Worm (Caenorhabditis elegans) whole organism, early embryonic: ENCODE measurements around the gene C54E4.4.
A peak's percentile ranks its signal among the peaks of the same experiment; 100 is the strongest.
"Not testable (repeated sequence)": the region's sequence is repeated elsewhere in the genome, so short reads cannot be mapped to it uniquely, and the experiment has no call there.

Source experiments
- B0310.2 ChIP-seq: sonication (generic microtip); optimal IDR thresholded peaks from 2 replicates; lab custom pipeline; 2016; ENCODE audit warnings: mild to moderate bottlenecking, missing genetic modification characterization, missing compliant biosample characterization
- F13C5.2 ChIP-seq: sonication (generic microtip); optimal IDR thresholded peaks from 2 replicates; lab custom pipeline; 2017; ENCODE audit warnings: mild to moderate bottlenecking, missing genetic modification characterization, inconsistent platforms, missing compliant biosample characterization
- aly-1 ChIP-seq: sonication (generic microtip); optimal IDR thresholded peaks from 2 replicates; lab custom pipeline; 2016; ENCODE audit warnings: missing genetic modification characterization, missing compliant biosample characterization
- ama-1 ChIP-seq: fragments of 150-350 bp; optimal IDR thresholded peaks from 2 replicates; lab custom pipeline; 2014
- ceh-13 ChIP-seq: fragments of 200-800 bp; sonication (Bioruptor generic); optimal IDR thresholded peaks from 2 replicates; lab custom pipeline; 2018; ENCODE audit warnings: mild to moderate bottlenecking, missing genetic modification characterization, missing compliant biosample characterization
- ceh-36 ChIP-seq: sonication (generic microtip); optimal IDR thresholded peaks from 2 replicates; lab custom pipeline; 2016; ENCODE audit warnings: missing genetic modification characterization, inconsistent platforms, missing compliant biosample characterization
- ets-7 ChIP-seq: sonication (generic microtip); optimal IDR thresholded peaks from 2 replicates; lab custom pipeline; 2016; ENCODE audit warnings: missing genotype, missing genetic modification characterization, missing compliant biosample characterization
- flt-1 ChIP-seq: fragments of 200-800 bp; sonication (Bioruptor generic); IDR thresholded peaks from 2 replicates; pipeline ENCODE4 v1.3.6; 2022; ENCODE audit warnings: missing genetic modification characterization, missing compliant biosample characterization
- hmbx-1 ChIP-seq: sonication (generic microtip); optimal IDR thresholded peaks from 2 replicates; lab custom pipeline; 2016; ENCODE audit warnings: mild to moderate bottlenecking, missing genetic modification characterization, missing compliant biosample characterization
- hmg-4 ChIP-seq: fragments of 200-800 bp; sonication (Bioruptor generic); optimal IDR thresholded peaks from 2 replicates; lab custom pipeline; 2018; ENCODE audit warnings: mild to moderate bottlenecking, missing genetic modification characterization, missing compliant biosample characterization
- hnd-1 ChIP-seq: sonication (generic microtip); optimal IDR thresholded peaks from 2 replicates; lab custom pipeline; 2016; ENCODE audit warnings: missing genetic modification characterization, missing compliant biosample characterization
- pes-1 ChIP-seq: fragments of 200-800 bp; sonication (Bioruptor generic); IDR thresholded peaks from 2 replicates; pipeline ENCODE4 v1.3.6; 2022; ENCODE audit warnings: missing genetic modification reagents, missing genetic modification characterization, missing compliant biosample characterization
- scrt-1 ChIP-seq: fragments of 200-800 bp; sonication (Bioruptor generic); IDR thresholded peaks from 2 replicates; pipeline ENCODE4 v1.3.6; 2022; ENCODE audit warnings: missing genetic modification characterization, missing compliant biosample characterization
- sea-1 ChIP-seq: fragments of 200-800 bp; sonication (Bioruptor generic); conservative IDR thresholded peaks from 2 replicates; pipeline ENCODE4 v1.3.6; 2022; ENCODE audit warnings: missing genetic modification characterization, missing compliant biosample characterization
- tbx-11 ChIP-seq: fragments of 200-800 bp; sonication (Bioruptor generic); IDR thresholded peaks from 2 replicates; pipeline ENCODE4 v1.3.6; 2022; ENCODE audit warnings: missing genetic modification characterization, missing compliant biosample characterization
- tbx-37 ChIP-seq: fragments of 200-800 bp; sonication (Bioruptor generic); conservative IDR thresholded peaks from 2 replicates; pipeline ENCODE4 v1.3.6; 2022; ENCODE audit warnings: missing genetic modification reagents, missing genetic modification characterization, missing compliant biosample characterization
- tra-4 ChIP-seq: sonication (generic microtip); optimal IDR thresholded peaks from 2 replicates; lab custom pipeline; 2017; ENCODE audit warnings: missing genetic modification characterization, missing compliant biosample characterization

The C54E4.4 gene

ce11 chrIV:2168514-2168913 is at the start of gene C54E4.4:
TSS of gene C54E4.4 (minus strand) at chrIV:2168614.
- TF ChIP-seq ceh-36 (tag; lab: Kevin White, UChicago) (no peak), F13C5.2 (tag; lab: Kevin White, UChicago) (no peak), hmg-4 (GFP tag; lab: Kevin White, UChicago) (no peak), ama-1 (lab: Kevin White, UChicago) (no peak), ceh-13 (no peak), tbx-37 (GFP tag; lab: Robert Waterston, UW) (no peak), scrt-1 (GFP tag; lab: Robert Waterston, UW) (no peak)

ce11 chrIV:2217260-2217659 is 48.8 kb upstream of the C54E4.4 start:
- no peak for TF ChIP-seq ets-7
- no peak for TF ChIP-seq tbx-37 (GFP tag; lab: Robert Waterston, UW)
- no peak for TF ChIP-seq hnd-1 (tag; lab: Kevin White, UChicago)
- TF ChIP-seq pes-1, result peak; percentile 30; the same call in 1 of the 2 replicates
- TF ChIP-seq F13C5.2 (tag; lab: Kevin White, UChicago), result no peak
- peak; percentile 54 for TF ChIP-seq hmg-4 (GFP tag; lab: Kevin White, UChicago)
- no peak for TF ChIP-seq scrt-1 (GFP tag; lab: Robert Waterston, UW)

ce11 chrIV:2216756-2217155 is 48.3 kb upstream of the C54E4.4 start, which contains the start of gene T04C4.3:
TSS of gene T04C4.3 (minus strand) at chrIV:2216856.
- not testable (repeated sequence) for TF ChIP-seq tra-4 (tag; lab: Kevin White, UChicago); tbx-11 (GFP tag; lab: Robert Waterston, UW); ama-1 (lab: Kevin White, UChicago)

- no peak for TF ChIP-seq hnd-1 (tag; lab: Kevin White, UChicago)
- TF ChIP-seq F13C5.2 (tag; lab: Kevin White, UChicago), result no peak
- no peak for TF ChIP-seq ceh-13
- no peak for TF ChIP-seq ets-7
- TF ChIP-seq ama-1 (lab: Kevin White, UChicago), result no peak
- TF ChIP-seq sea-1, result no peak
- TF ChIP-seq ceh-36 (tag; lab: Kevin White, UChicago), result no peak
- TF ChIP-seq hmg-4 (GFP tag; lab: Kevin White, UChicago), result no peak
- no peak for TF ChIP-seq tbx-37 (GFP tag; lab: Robert Waterston, UW)
- TF ChIP-seq B0310.2, result no peak
- TF ChIP-seq pes-1, result no peak
- no peak for TF ChIP-seq aly-1 (tag; lab: Kevin White, UChicago)
Measured at ce11 chrIV:2198741-2199140, 30.3 kb upstream of the C54E4.4 start, which contains the start of gene Y71G10AR.4. TSS of gene Y71G10AR.4 (plus strand) at chrIV:2199041.

ce11 chrIV:2195598-2195997 is 27.2 kb upstream of the C54E4.4 start:
- TF ChIP-seq ceh-13 (no peak), flt-1 (GFP tag; lab: Robert Waterston, UW) (no peak), tbx-11 (GFP tag; lab: Robert Waterston, UW) (no peak), ceh-36 (tag; lab: Kevin White, UChicago) (no peak), aly-1 (tag; lab: Kevin White, UChicago) (no peak), F13C5.2 (tag; lab: Kevin White, UChicago) (no peak), hmbx-1 (tag; lab: Kevin White, UChicago) (no peak)

- TF ChIP-seq ets-7, result no peak
- TF ChIP-seq F13C5.2 (tag; lab: Kevin White, UChicago), result no peak
- no peak for TF ChIP-seq tra-4 (tag; lab: Kevin White, UChicago)
- TF ChIP-seq hmg-4 (GFP tag; lab: Kevin White, UChicago), result no peak
- TF ChIP-seq hnd-1 (tag; lab: Kevin White, UChicago), result no peak
- TF ChIP-seq ceh-13, result no peak
- TF ChIP-seq ceh-36 (tag; lab: Kevin White, UChicago), result no peak
Measured at ce11 chrIV:2193558-2193957, 25.1 kb upstream of the C54E4.4 start.

ce11 chrIV:2193037-2193436 is 24.6 kb upstream of the C54E4.4 start:
- no peak for TF ChIP-seq aly-1 (tag; lab: Kevin White, UChicago)
- TF ChIP-seq ceh-13, result no peak
- TF ChIP-seq tbx-11 (GFP tag; lab: Robert Waterston, UW), result no peak
- no peak for TF ChIP-seq F13C5.2 (tag; lab: Kevin White, UChicago)
- TF ChIP-seq flt-1 (GFP tag; lab: Robert Waterston, UW), result no peak
- TF ChIP-seq ama-1 (lab: Kevin White, UChicago), result no peak
- TF ChIP-seq hmbx-1 (tag; lab: Kevin White, UChicago), result no peak
- TF ChIP-seq hnd-1 (tag; lab: Kevin White, UChicago), result no peak
- TF ChIP-seq pes-1, result no peak
- no peak for TF ChIP-seq tra-4 (tag; lab: Kevin White, UChicago)
- TF ChIP-seq tbx-37 (GFP tag; lab: Robert Waterston, UW), result no peak
- no peak for TF ChIP-seq hmg-4 (GFP tag; lab: Kevin White, UChicago)
- TF ChIP-seq sea-1, result no peak
- no peak for TF ChIP-seq scrt-1 (GFP tag; lab: Robert Waterston, UW)
- no peak for TF ChIP-seq B0310.2
- no peak for TF ChIP-seq ceh-36 (tag; lab: Kevin White, UChicago)

- TF ChIP-seq F13C5.2 (tag; lab: Kevin White, UChicago) (peak; percentile 64), ceh-36 (tag; lab: Kevin White, UChicago) (no peak)
Measured at ce11 chrIV:2177545-2177944, 9.1 kb upstream of the C54E4.4 start, which contains the start of gene hrpu-2. TSS of gene hrpu-2 (plus strand) at chrIV:2177896.

ce11 chrIV:2175291-2175690 is 6.9 kb upstream of the C54E4.4 start, which contains the start of gene C54E4.1:
TSS of gene C54E4.1 (plus strand) at chrIV:2175591.
- no peak for TF ChIP-seq tbx-11 (GFP tag; lab: Robert Waterston, UW)
- TF ChIP-seq tbx-37 (GFP tag; lab: Robert Waterston, UW), result no peak
- TF ChIP-seq B0310.2, result no peak
- TF ChIP-seq flt-1 (GFP tag; lab: Robert Waterston, UW), result no peak
- no peak for TF ChIP-seq pes-1
- no peak for TF ChIP-seq sea-1
- no peak for TF ChIP-seq aly-1 (tag; lab: Kevin White, UChicago)
- TF ChIP-seq F13C5.2 (tag; lab: Kevin White, UChicago), result no peak
- no peak for TF ChIP-seq hmbx-1 (tag; lab: Kevin White, UChicago)
